Fruit fly (Drosophila melanogaster): Measurements from ENCODE around the gene Rbp4.

- TF ChIP-seq CG8478 (optimal IDR thresholded peaks at IDR 0.05) (no peak), CTCF (optimal IDR thresholded peaks at IDR 0.05) (no peak)
Measured at dm6 chr3R:13685969-13686368, 29.8 kb upstream of the Rbp4 start.

All from S2 (cell line).